Fruit fly (Drosophila melanogaster) whole organism, adult: ENCODE measurements around the gene CG10366.

Experiments used
- CG11617 ChIP-seq: fragments of 200-800 bp; sonication (Bioruptor generic); optimal IDR thresholded peaks from 2 replicates; lab custom pipeline; 2017; ENCODE audit warnings: mild to moderate bottlenecking, missing biosample characterization, missing genetic modification reagents, missing genetic modification characterization
- CG12768 ChIP-seq: fragments of 200-800 bp; sonication (Bioruptor generic); optimal IDR thresholded peaks from 2 replicates; lab custom pipeline; 2017; ENCODE audit warnings: missing biosample characterization, missing genetic modification characterization, mild to moderate bottlenecking, moderate library complexity, missing genetic modification reagents
- CG14711 ChIP-seq: fragments of 200-800 bp; sonication (Bioruptor generic); optimal IDR thresholded peaks from 2 replicates; lab custom pipeline; 2018; ENCODE audit warnings: missing biosample characterization, mild to moderate bottlenecking, missing genetic modification characterization, moderate library complexity
- CG1620 ChIP-seq: fragments of 200-800 bp; sonication (Bioruptor generic); optimal IDR thresholded peaks from 2 replicates; lab custom pipeline; 2016; ENCODE audit warnings: missing biosample characterization, missing genetic modification characterization
- CG33017 ChIP-seq: fragments of 200-800 bp; sonication (Bioruptor generic); optimal IDR thresholded peaks from 2 replicates; lab custom pipeline; 2018; ENCODE audit warnings: missing biosample characterization, mild to moderate bottlenecking, missing genetic modification characterization, moderate library complexity
- CG5204 ChIP-seq: fragments of 200-800 bp; sonication (Bioruptor generic); optimal IDR thresholded peaks from 2 replicates; lab custom pipeline; 2016; ENCODE audit warnings: missing biosample characterization, missing genetic modification characterization
- CG7045 ChIP-seq: fragments of 200-800 bp; sonication (Bioruptor generic); optimal IDR thresholded peaks from 2 replicates; lab custom pipeline; 2017; ENCODE audit warnings: missing biosample characterization, mild to moderate bottlenecking, missing genetic modification characterization
- CG7101 ChIP-seq: fragments of 200-800 bp; sonication (Bioruptor generic); optimal IDR thresholded peaks from 2 replicates; lab custom pipeline; 2018; ENCODE audit warnings: missing biosample characterization, mild to moderate bottlenecking, missing genetic modification characterization, moderate library complexity
- Clk ChIP-seq: fragments of 200-800 bp; sonication (Bioruptor generic); optimal IDR thresholded peaks from 2 replicates; lab custom pipeline; 2017; ENCODE audit warnings: missing biosample characterization, missing genetic modification characterization
- Crg-1 ChIP-seq: fragments of 200-800 bp; sonication (Bioruptor generic); optimal IDR thresholded peaks from 2 replicates; lab custom pipeline; 2016; ENCODE audit warnings: missing biosample characterization, missing genetic modification characterization
- Hr96 ChIP-seq: fragments of 200-800 bp; sonication (Bioruptor generic); optimal IDR thresholded peaks from 2 replicates; lab custom pipeline; 2016; ENCODE audit warnings: missing biosample characterization, missing genetic modification characterization
- Mnt ChIP-seq: fragments of 200-800 bp; sonication (Bioruptor generic); optimal IDR thresholded peaks from 2 replicates; lab custom pipeline; 2016; ENCODE audit warnings: missing biosample characterization, mild to moderate bottlenecking, missing genetic modification characterization
- bab1 ChIP-seq: fragments of 200-800 bp; sonication (Bioruptor generic); optimal IDR thresholded peaks from 3 replicates; lab custom pipeline; 2019; ENCODE audit warnings: missing biosample characterization, mild to moderate bottlenecking, missing genetic modification characterization, moderate library complexity
- cic ChIP-seq: fragments of 200-800 bp; sonication (Bioruptor generic); optimal IDR thresholded peaks from 2 replicates; lab custom pipeline; 2017; ENCODE audit warnings: missing biosample characterization, mild to moderate bottlenecking, missing genetic modification characterization, moderate library complexity
- cnc ChIP-seq, 2 experiments: fragments of >200 bp; optimal IDR thresholded peaks; 2 replicates each; lab custom pipeline; 2017
- kay ChIP-seq: fragments of 200-800 bp; sonication (Bioruptor generic); peaks from one replicate; lab custom pipeline; 2016; ENCODE audit warnings: missing biosample characterization, missing genetic modification characterization, borderline replicate concordance
- ovo ChIP-seq: fragments of 200-800 bp; sonication (Bioruptor generic); optimal IDR thresholded peaks from 2 replicates; lab custom pipeline; 2016; ENCODE audit warnings: missing biosample characterization, missing genetic modification characterization
- pad ChIP-seq: fragments of 200-800 bp; sonication (Bioruptor generic); optimal IDR thresholded peaks from 3 replicates; lab custom pipeline; 2017; ENCODE audit warnings: missing biosample characterization, missing genetic modification characterization, mild to moderate bottlenecking, moderate library complexity, missing genetic modification reagents
- tj ChIP-seq: fragments of 200-800 bp; sonication (Bioruptor generic); optimal IDR thresholded peaks from 3 replicates; lab custom pipeline; 2017; ENCODE audit warnings: missing biosample characterization, mild to moderate bottlenecking, missing genetic modification characterization, moderate library complexity
- toe ChIP-seq: fragments of 200-800 bp; sonication (Bioruptor generic); optimal IDR thresholded peaks from 2 replicates; lab custom pipeline; 2016; ENCODE audit warnings: missing biosample characterization, missing genetic modification characterization

The CG10366 gene

dm6 chr2L:19590629-19591028 lies 6.6 kb downstream of the CG10366 start:
- TF ChIP-seq CG7101 (no peak), pad (peak; percentile 96), bab1 (GFP tag; lab: Kevin White, UChicago) (no peak)

dm6 chr2L:19594102-19594501 lies 10.1 kb downstream of the CG10366 start:
- TF ChIP-seq toe, result no peak
- TF ChIP-seq kay (GFP tag; lab: Kevin White, UChicago), result no peak
- TF ChIP-seq ovo, result no peak
- TF ChIP-seq CG7045 (GFP tag; lab: Kevin White, UChicago), result no peak
- no peak for TF ChIP-seq CG14711 (tag; lab: Kevin White, UChicago)
- no peak for TF ChIP-seq pad
- no peak for TF ChIP-seq CG7101
- TF ChIP-seq CG11617 (GFP tag; lab: Kevin White, UChicago), result no peak

- no peak for TF ChIP-seq toe
- no peak for TF ChIP-seq kay (GFP tag; lab: Kevin White, UChicago)
- no peak for TF ChIP-seq Mnt (GFP tag; lab: Kevin White, UChicago)
- no peak for TF ChIP-seq CG1620 (GFP tag; lab: Kevin White, UChicago)
- no peak for TF ChIP-seq cic (GFP tag; lab: Kevin White, UChicago)
- no peak for TF ChIP-seq CG33017 (tag; lab: Kevin White, UChicago)
- no peak for TF ChIP-seq CG5204
- TF ChIP-seq bab1 (GFP tag; lab: Kevin White, UChicago), result no peak
- TF ChIP-seq ovo, result no peak
- no peak for TF ChIP-seq cnc (optimal IDR thresholded peaks at IDR 0.05; lab: Kevin White, UChicago)
- no peak for TF ChIP-seq pad
- no peak for TF ChIP-seq Clk (GFP tag; lab: Kevin White, UChicago)
- no peak for TF ChIP-seq CG11617 (GFP tag; lab: Kevin White, UChicago)
- no peak for TF ChIP-seq Crg-1
- TF ChIP-seq CG14711 (tag; lab: Kevin White, UChicago), result no peak
- no peak for TF ChIP-seq CG7101
- TF ChIP-seq CG12768 (GFP tag; lab: Kevin White, UChicago), result no peak
These were observed 21.4 kb downstream of the CG10366 start for dm6 chr2L:19605365-19605921.

dm6 chr2L:19606318-19606717 lies 22.3 kb downstream of the CG10366 start, which contains the start of gene CG46244:
CG46244 (plus strand) TSS chr2L:19606569.
- TF ChIP-seq toe (no peak), CG7045 (GFP tag; lab: Kevin White, UChicago) (no peak), cic (GFP tag; lab: Kevin White, UChicago) (no peak), cnc (optimal IDR thresholded peaks at IDR 0.05; lab: Kevin White, UChicago) (no peak), CG5204 (no peak), CG1620 (GFP tag; lab: Kevin White, UChicago) (no peak), bab1 (GFP tag; lab: Kevin White, UChicago) (no peak), CG33017 (tag; lab: Kevin White, UChicago) (no peak), Mnt (GFP tag; lab: Kevin White, UChicago) (no peak), ovo (no peak), CG7101 (no peak), Hr96 (GFP tag; lab: Kevin White, UChicago) (no peak), tj (GFP tag; lab: Kevin White, UChicago) (no peak), kay (GFP tag; lab: Kevin White, UChicago) (no peak), pad (no peak), CG11617 (GFP tag; lab: Kevin White, UChicago) (no peak), CG14711 (tag; lab: Kevin White, UChicago) (no peak), Clk (GFP tag; lab: Kevin White, UChicago) (no peak), Crg-1 (no peak), CG12768 (GFP tag; lab: Kevin White, UChicago) (no peak)

dm6 chr2L:19628002-19628401 lies 44.0 kb downstream of the CG10366 start:
- TF ChIP-seq kay (GFP tag; lab: Kevin White, UChicago), result no peak
- no peak for TF ChIP-seq CG7045 (GFP tag; lab: Kevin White, UChicago)
- TF ChIP-seq CG5204, result no peak
- no peak for TF ChIP-seq CG1620 (GFP tag; lab: Kevin White, UChicago)
- TF ChIP-seq Clk (GFP tag; lab: Kevin White, UChicago), result no peak
- TF ChIP-seq Hr96 (GFP tag; lab: Kevin White, UChicago), result no peak
- no peak for TF ChIP-seq toe
- TF ChIP-seq Crg-1, result no peak
- no peak for TF ChIP-seq CG33017 (tag; lab: Kevin White, UChicago)
- TF ChIP-seq bab1 (GFP tag; lab: Kevin White, UChicago), result no peak
- no peak for TF ChIP-seq cic (GFP tag; lab: Kevin White, UChicago)
- no peak for TF ChIP-seq cnc (optimal IDR thresholded peaks at IDR 0.05; lab: Kevin White, UChicago)
- no peak for TF ChIP-seq tj (GFP tag; lab: Kevin White, UChicago)
- TF ChIP-seq pad, result no peak
- no peak for TF ChIP-seq Mnt (GFP tag; lab: Kevin White, UChicago)
- no peak for TF ChIP-seq CG12768 (GFP tag; lab: Kevin White, UChicago)
- no peak for TF ChIP-seq CG11617 (GFP tag; lab: Kevin White, UChicago)
- no peak for TF ChIP-seq ovo

- TF ChIP-seq CG14711 (tag; lab: Kevin White, UChicago) (no peak), CG1620 (GFP tag; lab: Kevin White, UChicago) (no peak), CG5204 (no peak), CG33017 (tag; lab: Kevin White, UChicago) (no peak), toe (no peak), CG7101 (no peak), bab1 (GFP tag; lab: Kevin White, UChicago) (no peak), CG11617 (GFP tag; lab: Kevin White, UChicago) (no peak), CG7045 (GFP tag; lab: Kevin White, UChicago) (no peak), Clk (GFP tag; lab: Kevin White, UChicago) (no peak), tj (GFP tag; lab: Kevin White, UChicago) (no peak), Mnt (GFP tag; lab: Kevin White, UChicago) (no peak), Hr96 (GFP tag; lab: Kevin White, UChicago) (no peak), cnc (optimal IDR thresholded peaks at IDR 0.05; lab: Kevin White, UChicago) (no peak), cic (GFP tag; lab: Kevin White, UChicago) (no peak), CG12768 (GFP tag; lab: Kevin White, UChicago) (no peak), pad (no peak), kay (GFP tag; lab: Kevin White, UChicago) (no peak)
These were observed 50.0 kb downstream of the CG10366 start for dm6 chr2L:19634008-19634407.
